Worm (Caenorhabditis elegans): ENCODE measurements around the gene dop-1.

DNA sequence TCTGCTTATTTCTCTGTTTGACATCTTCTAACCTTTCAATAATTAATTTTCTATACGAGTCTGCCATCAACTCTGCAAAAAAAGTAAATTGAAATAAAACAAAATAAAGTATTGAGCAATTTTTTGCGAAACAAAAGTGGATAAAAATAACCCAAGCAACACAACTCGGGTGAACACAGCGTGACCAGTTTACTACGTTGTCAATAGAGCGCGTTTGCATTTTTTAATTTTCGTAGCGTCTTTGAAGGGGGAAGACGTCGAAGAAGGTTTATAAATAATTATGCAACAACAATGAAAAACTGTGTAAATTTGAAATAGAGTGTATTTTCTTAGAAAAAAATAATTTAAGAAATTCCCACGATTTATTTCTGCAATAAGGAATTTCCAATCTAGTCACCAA lies 43.7 kb upstream of the dop-1 start, which contains the start of gene atg-16.1:
- TF ChIP-seq jun-1 (tag; optimal IDR thresholded peaks at IDR 0.05) (no peak), lin-13 (GFP tag; optimal IDR thresholded peaks at IDR 0.05) (no peak), nhr-28 (tag; optimal IDR thresholded peaks at IDR 0.05) (peak; percentile 87), nhr-10 (tag; optimal IDR thresholded peaks at IDR 0.05) (no peak), ceh-20 (GFP tag; IDR thresholded peaks at IDR 0.05) (no peak)

Data from whole organism, L4 larva.